Fruit fly (Drosophila melanogaster): Measurements from ENCODE around the gene CG31189.

The CG31189 gene

dm6 chr3R:21001123-21001522 is 44.5 kb downstream of the CG31189 start:
- TF ChIP-seq Dif (GFP tag; optimal IDR thresholded peaks at IDR 0.05; ENCODE audit: partially characterized antibody) (no peak), sv (GFP tag; optimal IDR thresholded peaks at IDR 0.05) (no peak), pan (optimal IDR thresholded peaks at IDR 0.05) (no peak), lola (GFP tag; optimal IDR thresholded peaks at IDR 0.05) (no peak), tai (GFP tag; optimal IDR thresholded peaks at IDR 0.05) (no peak), sage (GFP tag; optimal IDR thresholded peaks at IDR 0.05) (no peak), dsf (GFP tag; optimal IDR thresholded peaks at IDR 0.05; ENCODE audit: borderline replicate concordance) (no peak), br (GFP tag; optimal IDR thresholded peaks at IDR 0.05) (no peak), Rel (GFP tag; optimal IDR thresholded peaks at IDR 0.05) (no peak), Rel (tag; optimal IDR thresholded peaks at IDR 0.05) (no peak), Hnf4 (GFP tag; optimal IDR thresholded peaks at IDR 0.05) (no peak), fru (GFP tag; optimal IDR thresholded peaks at IDR 0.05) (no peak)

- no peak for TF ChIP-seq dmrt93B (GFP tag; optimal IDR thresholded peaks at IDR 0.05)
- no peak for TF ChIP-seq br (GFP tag; optimal IDR thresholded peaks at IDR 0.05)
- TF ChIP-seq Dfd (GFP tag; optimal IDR thresholded peaks at IDR 0.05) = no peak
- no peak for TF ChIP-seq sv (GFP tag; optimal IDR thresholded peaks at IDR 0.05)
- TF ChIP-seq HLH106 (tag; optimal IDR thresholded peaks at IDR 0.05) = no peak
- TF ChIP-seq tai (GFP tag; optimal IDR thresholded peaks at IDR 0.05) = no peak
Measured at dm6 chr3R:20998319-20998718, 47.3 kb downstream of the CG31189 start.

All from whole organism, wandering third instar larva.